Fruit fly (Drosophila melanogaster) whole organism: ENCODE data around the gene Rab10.
"Not testable (repeated sequence)": the region's sequence is repeated elsewhere in the genome, so short reads cannot be mapped to it uniquely, and the experiment has no call there.

Experiments used
- CG8478 ChIP-seq: fragments of >200 bp; optimal IDR thresholded peaks from 2 replicates; lab custom pipeline; 2018; ENCODE audit warnings: inconsistent platforms
- Dll ChIP-seq: fragments of >200 bp; optimal IDR thresholded peaks from 2 replicates; lab custom pipeline; 2017
- EcR ChIP-seq, 2 experiments: fragments of >200 bp; optimal IDR thresholded peaks; 2 replicates each; lab custom pipeline; 2017; ENCODE audit warnings: missing biosample characterization in 2 of 2, missing genetic modification characterization in 2 of 2, missing genetic modification reagents in 2 of 2
- pan ChIP-seq: fragments of >200 bp; optimal IDR thresholded peaks from 2 replicates; lab custom pipeline; 2017
- psq ChIP-seq: fragments of >200 bp; optimal IDR thresholded peaks from 2 replicates; lab custom pipeline; 2017
- usp ChIP-seq: fragments of >200 bp; optimal IDR thresholded peaks from 2 replicates; lab custom pipeline; 2017; ENCODE audit warnings: missing biosample characterization, missing genetic modification characterization, mixed read lengths

The Rab10 gene

dm6 chrX:20244278-20244677 lies 6.9 kb upstream of the Rab10 start, which contains the start of gene Peritrophin-A:
Gene Peritrophin-A (plus strand): TSS chrX:20244647.
- TF ChIP-seq Dll (lab: Kevin White, UChicago): no peak
- TF ChIP-seq EcR (GFP tag; optimal IDR thresholded peaks at IDR 0.05; lab: Kevin White, UChicago): no peak
- no peak for TF ChIP-seq psq (lab: Kevin White, UChicago)
- no peak for TF ChIP-seq CG8478 (lab: Kevin White, UChicago)
- no peak for TF ChIP-seq pan (lab: Kevin White, UChicago)
- no peak for TF ChIP-seq usp (GFP tag; lab: Kevin White, UChicago)

DNA sequence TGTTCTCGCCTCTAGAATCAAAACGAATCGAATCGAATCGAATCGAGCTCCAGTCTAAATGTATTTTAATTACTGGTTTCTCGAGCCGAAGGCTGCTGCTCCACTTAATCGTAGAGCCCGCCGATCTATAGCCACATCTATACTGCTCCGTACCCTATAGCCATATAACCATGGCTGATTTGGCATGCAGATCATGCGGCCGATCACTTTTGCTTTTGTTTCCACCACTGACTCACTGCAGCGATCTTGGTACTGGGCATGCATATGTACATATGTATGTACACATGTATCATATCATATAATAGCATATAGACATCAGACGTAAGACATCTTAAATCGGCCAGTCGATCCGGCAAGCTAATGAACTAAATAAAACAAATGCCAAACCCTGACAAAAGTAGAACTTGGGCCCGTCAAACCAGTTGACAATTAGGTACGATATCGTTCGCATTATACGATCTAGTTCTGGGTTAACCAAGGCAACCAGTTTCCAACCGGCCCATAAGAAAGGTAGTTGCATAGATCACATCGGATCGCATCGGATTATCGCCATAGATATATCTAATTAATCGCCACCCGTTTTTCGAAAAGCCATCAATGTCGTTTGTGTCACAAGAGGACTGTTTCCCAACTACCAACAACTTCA lies 5.8 kb upstream of the Rab10 start:
- TF ChIP-seq Dll (lab: Kevin White, UChicago): no peak
- TF ChIP-seq psq (lab: Kevin White, UChicago): no peak
- TF ChIP-seq usp (GFP tag; lab: Kevin White, UChicago): no peak
- TF ChIP-seq CG8478 (lab: Kevin White, UChicago): no peak
- TF ChIP-seq pan (lab: Kevin White, UChicago): no peak

DNA sequence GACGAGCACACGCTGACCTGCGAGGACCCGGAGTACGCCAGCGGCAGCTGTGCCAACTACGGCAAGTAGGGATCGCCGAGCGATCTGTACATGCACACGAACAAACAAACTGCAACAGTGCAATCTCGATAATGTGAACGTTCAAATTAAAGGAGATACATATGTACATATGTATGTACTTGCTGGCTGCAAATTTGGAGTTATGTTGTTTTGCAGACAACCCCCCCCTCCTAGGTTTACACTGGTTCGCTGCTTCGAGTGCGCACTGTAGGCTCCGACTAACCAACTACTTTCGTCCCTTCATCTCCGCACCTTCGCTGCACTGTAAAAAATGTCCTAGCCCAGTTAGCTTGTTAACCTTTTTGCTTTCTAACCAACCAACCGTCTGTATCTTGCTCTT lies 3.4 kb upstream of the Rab10 start:
- no peak for TF ChIP-seq CG8478 (lab: Kevin White, UChicago)
- TF ChIP-seq EcR (GFP tag; optimal IDR thresholded peaks at IDR 0.05; lab: Kevin White, UChicago): no peak
- no peak for TF ChIP-seq pan (lab: Kevin White, UChicago)
- TF ChIP-seq usp (GFP tag; lab: Kevin White, UChicago): no peak
- no peak for TF ChIP-seq Dll (lab: Kevin White, UChicago)
- no peak for TF ChIP-seq psq (lab: Kevin White, UChicago)

- TF ChIP-seq CG8478 (lab: Kevin White, UChicago) (no peak), Dll (lab: Kevin White, UChicago) (no peak), EcR (GFP tag; optimal IDR thresholded peaks at IDR 0.05; lab: Kevin White, UChicago) (no peak), pan (lab: Kevin White, UChicago) (no peak), usp (GFP tag; lab: Kevin White, UChicago) (no peak), psq (lab: Kevin White, UChicago) (no peak)
Observed at dm6 chrX:20251586-20252160, 535 bp downstream of the Rab10 start.

- TF ChIP-seq EcR (GFP tag; optimal IDR thresholded peaks at IDR 0.05; lab: Kevin White, UChicago): no peak
- TF ChIP-seq psq (lab: Kevin White, UChicago): no peak
- TF ChIP-seq CG8478 (lab: Kevin White, UChicago): no peak
- no peak for TF ChIP-seq Dll (lab: Kevin White, UChicago)
- TF ChIP-seq usp (GFP tag; lab: Kevin White, UChicago): no peak
- no peak for TF ChIP-seq pan (lab: Kevin White, UChicago)
Observed at dm6 chrX:20255977-20256376, 4.8 kb downstream of the Rab10 start.

DNA sequence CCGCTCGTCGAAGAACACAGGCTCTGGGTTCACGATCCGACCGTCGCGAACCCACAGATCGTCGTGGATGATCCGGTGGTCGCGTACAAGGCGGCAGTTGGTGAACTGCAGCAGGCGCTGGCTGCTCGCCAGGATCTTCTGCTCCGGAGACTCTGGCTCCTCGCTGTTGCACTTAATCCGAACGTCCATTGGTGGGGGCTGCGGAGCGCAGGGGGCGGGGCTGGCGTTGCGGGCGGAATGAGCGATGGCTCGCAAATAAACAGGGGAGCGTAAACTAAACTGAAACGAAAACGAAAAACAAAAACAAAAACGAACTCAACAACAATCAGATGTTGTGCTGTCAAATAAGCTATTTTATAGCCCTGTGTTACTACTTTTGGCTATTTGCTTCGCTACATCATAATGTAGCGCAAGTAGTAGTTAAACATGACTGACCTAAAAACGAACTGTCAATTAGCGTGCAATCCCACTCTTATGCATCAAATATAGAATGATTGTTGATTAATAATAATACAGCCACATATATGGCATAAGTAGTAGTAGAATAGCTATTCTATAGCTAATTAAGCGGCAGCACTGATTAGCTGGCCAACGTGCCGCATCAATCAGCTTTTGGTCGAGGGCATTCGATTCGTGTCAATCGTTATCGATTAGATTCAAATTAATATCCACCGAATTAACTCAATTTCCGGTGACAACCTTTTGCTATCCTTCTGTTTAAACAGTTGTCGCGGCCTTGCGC lies 5.9 kb downstream of the Rab10 start, which contains the start of gene CG17065:
Gene CG17065 (minus strand): TSS at position 351 of the 742 bp plus-strand sequence.
- TF ChIP-seq CG8478 (lab: Kevin White, UChicago) (no peak), EcR (GFP tag; optimal IDR thresholded peaks at IDR 0.05; lab: Kevin White, UChicago) (no peak), psq (lab: Kevin White, UChicago) (no peak), Dll (lab: Kevin White, UChicago) (no peak), pan (lab: Kevin White, UChicago) (no peak), usp (GFP tag; lab: Kevin White, UChicago) (no peak)

DNA sequence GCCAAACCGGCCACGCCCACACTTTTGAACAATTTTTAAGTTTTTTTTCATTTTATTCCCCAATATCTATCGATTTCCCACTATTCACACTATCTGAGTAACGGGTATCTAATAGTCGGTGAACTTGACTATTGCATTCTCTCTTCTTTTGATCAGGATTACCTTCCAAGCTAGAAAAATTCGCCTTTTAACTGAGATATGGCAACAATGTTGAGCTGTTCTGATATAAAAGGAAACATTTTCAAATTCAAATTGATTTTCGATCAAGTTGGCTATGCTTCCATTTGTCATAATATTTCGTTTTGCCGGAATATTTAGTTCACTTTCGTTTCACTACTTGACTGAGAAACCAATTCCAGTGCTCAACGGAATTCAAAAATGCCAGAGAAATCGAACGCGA lies 7.8 kb downstream of the Rab10 start, which contains the start of gene CG42577:
Gene CG42577 (plus strand): TSS at position 301 of the 400 bp plus-strand sequence.
- TF ChIP-seq EcR (GFP tag; optimal IDR thresholded peaks at IDR 0.05; lab: Kevin White, UChicago); Dll (lab: Kevin White, UChicago); psq (lab: Kevin White, UChicago): not testable (repeated sequence)

DNA sequence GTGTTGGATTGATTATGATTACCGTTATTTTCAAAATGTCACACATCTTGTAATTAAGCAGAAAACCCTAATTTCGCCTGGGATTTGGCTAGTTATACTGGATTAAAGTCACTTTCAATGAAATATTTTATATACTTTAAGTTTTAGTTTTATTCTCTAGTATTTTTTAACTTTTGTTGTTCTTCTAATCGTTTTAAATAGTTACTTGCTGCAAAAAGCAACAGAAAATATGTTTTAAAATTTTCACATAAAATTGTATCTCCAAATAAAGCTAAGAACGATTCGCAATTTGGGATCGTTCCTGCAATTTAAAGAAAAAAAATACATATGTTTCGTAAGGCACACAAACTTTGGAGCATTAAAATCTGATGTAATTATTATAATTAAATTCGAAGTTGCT lies 18.5 kb downstream of the Rab10 start, which contains the start of gene Inx6:
Gene Inx6 (minus strand): TSS at position 101 of the 400 bp plus-strand sequence.
- TF ChIP-seq Dll (lab: Kevin White, UChicago) (no peak), psq (lab: Kevin White, UChicago) (no peak), pan (lab: Kevin White, UChicago) (no peak), usp (GFP tag; lab: Kevin White, UChicago) (no peak), CG8478 (lab: Kevin White, UChicago) (no peak), EcR (GFP tag; optimal IDR thresholded peaks at IDR 0.05; lab: Kevin White, UChicago) (no peak)
